Worm (Caenorhabditis elegans) whole organism, late embryonic: Measurements from ENCODE around the gene C27B7.9.

Experiments used
- C08G9.2 ChIP-seq: sonication (generic microtip); optimal IDR thresholded peaks from 2 replicates; lab custom pipeline; 2016; ENCODE audit warnings: mild to moderate bottlenecking, missing genetic modification characterization, moderate library complexity, missing compliant biosample characterization
- ama-1 ChIP-seq: fragments of 150-350 bp; optimal IDR thresholded peaks from 2 replicates; lab custom pipeline; 2014
- ets-4 ChIP-seq: sonication (generic microtip); optimal IDR thresholded peaks from 2 replicates; lab custom pipeline; 2016; ENCODE audit warnings: missing genetic modification characterization, missing compliant biosample characterization

ce11 chrIV:8892558-8892957, 23.4 kb downstream of the C27B7.9 start, which contains the start of gene C27B7.2:
- TF ChIP-seq C08G9.2 = no peak
- TF ChIP-seq ama-1 (lab: Kevin White, UChicago) = no peak
- no peak for TF ChIP-seq ets-4
